Worm (Caenorhabditis elegans): Measurements from ENCODE around the gene twk-36.
A peak's percentile ranks its signal among the peaks of the same experiment; 100 is the strongest.

The twk-36 gene

ce11 chrV:17728336-17728735 is 18.5 kb downstream of the twk-36 start:
- TF ChIP-seq lsy-2 (tag; optimal IDR thresholded peaks at IDR 0.05) = no peak

ce11 chrV:17724704-17725103 is 22.2 kb downstream of the twk-36 start, which contains the start of gene fat-5:
Gene fat-5, plus strand, starts transcription at chrV:17725004.
- TF ChIP-seq dpl-1 (GFP tag; optimal IDR thresholded peaks at IDR 0.05) (no peak), zip-4 (GFP tag; optimal IDR thresholded peaks at IDR 0.05) (no peak), ces-1 (GFP tag; optimal IDR thresholded peaks at IDR 0.05) (no peak), lir-3 (tag; optimal IDR thresholded peaks at IDR 0.05; ENCODE audit: poor library complexity) (no peak), ztf-4 (tag; optimal IDR thresholded peaks at IDR 0.05) (no peak), pqm-1 (tag; optimal IDR thresholded peaks at IDR 0.05) (no peak), sox-4 (tag; optimal IDR thresholded peaks at IDR 0.05) (no peak), elt-3 (tag; optimal IDR thresholded peaks at IDR 0.05) (no peak), nhr-85 (tag) (no peak), nhr-47 (tag; optimal IDR thresholded peaks at IDR 0.05) (no peak), F16B12.6 (tag; optimal IDR thresholded peaks at IDR 0.05) (no peak)

- no peak for TF ChIP-seq mef-2 (tag; optimal IDR thresholded peaks at IDR 0.05)
- TF ChIP-seq xbp-1 (tag; optimal IDR thresholded peaks at IDR 0.05) = no peak
- no peak for TF ChIP-seq mep-1 (tag; optimal IDR thresholded peaks at IDR 0.05)
- no peak for TF ChIP-seq ceh-88 (GFP tag; IDR thresholded peaks at IDR 0.05)
- no peak for TF ChIP-seq snu-23 (GFP tag; optimal IDR thresholded peaks at IDR 0.05)
- TF ChIP-seq zag-1 (tag; optimal IDR thresholded peaks at IDR 0.05) = no peak
- no peak for TF ChIP-seq fkh-10 (GFP tag; optimal IDR thresholded peaks at IDR 0.05)
- TF ChIP-seq aly-2 (tag; optimal IDR thresholded peaks at IDR 0.05) = no peak
- TF ChIP-seq efl-3 (GFP tag; optimal IDR thresholded peaks at IDR 0.05) = no peak
- no peak for TF ChIP-seq egl-27 (tag; optimal IDR thresholded peaks at IDR 0.05)
- TF ChIP-seq lsy-2 (tag; optimal IDR thresholded peaks at IDR 0.05) = no peak
- TF ChIP-seq ceh-82 (tag; optimal IDR thresholded peaks at IDR 0.05) = no peak
- no peak for TF ChIP-seq nhr-84 (tag; optimal IDR thresholded peaks at IDR 0.05)
- TF ChIP-seq mab-9 (GFP tag; IDR thresholded peaks at IDR 0.05) = no peak
- TF ChIP-seq hpl-2 (GFP tag; optimal IDR thresholded peaks at IDR 0.05) = no peak
- TF ChIP-seq ceh-63 (GFP tag; optimal IDR thresholded peaks at IDR 0.05) = no peak
- TF ChIP-seq lin-14 (GFP tag; optimal IDR thresholded peaks at IDR 0.05) = peak; percentile 19
- no peak for TF ChIP-seq unc-30 (tag; optimal IDR thresholded peaks at IDR 0.05)
- TF ChIP-seq nhr-20 (tag; optimal IDR thresholded peaks at IDR 0.05) = peak; percentile 17
- TF ChIP-seq F16B12.6 (tag; optimal IDR thresholded peaks at IDR 0.05) = no peak
- no peak for TF ChIP-seq nhr-76 (tag; optimal IDR thresholded peaks at IDR 0.05)
- peak; percentile 49 for TF ChIP-seq blmp-1 (tag; optimal IDR thresholded peaks at IDR 0.05)
- no peak for TF ChIP-seq pax-3 (tag; optimal IDR thresholded peaks at IDR 0.05)
- TF ChIP-seq egl-13 (tag; optimal IDR thresholded peaks at IDR 0.05) = no peak
- no peak for TF ChIP-seq vab-15 (tag; optimal IDR thresholded peaks at IDR 0.05)
- TF ChIP-seq sox-4 (tag; optimal IDR thresholded peaks at IDR 0.05) = no peak
- no peak for TF ChIP-seq nhr-71 (tag; optimal IDR thresholded peaks at IDR 0.05)
- no peak for TF ChIP-seq unc-86 (tag; optimal IDR thresholded peaks at IDR 0.05)
- TF ChIP-seq pqm-1 (tag; optimal IDR thresholded peaks at IDR 0.05) = no peak
- TF ChIP-seq elt-3 (tag; optimal IDR thresholded peaks at IDR 0.05) = peak in 2 of 6 experiments; percentile 4 to 19
- no peak for TF ChIP-seq isw-1 (GFP tag; IDR thresholded peaks at IDR 0.05)
- no peak for TF ChIP-seq zip-4 (GFP tag; optimal IDR thresholded peaks at IDR 0.05)
- TF ChIP-seq nhr-12 (tag; optimal IDR thresholded peaks at IDR 0.05) = no peak
- TF ChIP-seq nhr-28 (tag; optimal IDR thresholded peaks at IDR 0.05) = no peak
- TF ChIP-seq nhr-19 (GFP tag; conservative IDR thresholded peaks at IDR 0.05) = peak; percentile 73
- no peak for TF ChIP-seq fos-1 (tag; optimal IDR thresholded peaks at IDR 0.05)
- no peak for TF ChIP-seq ama-1 (optimal IDR thresholded peaks at IDR 0.05)
- no peak for TF ChIP-seq ceh-90 (tag; optimal IDR thresholded peaks at IDR 0.05)
- no peak for TF ChIP-seq fkh-4 (tag; optimal IDR thresholded peaks at IDR 0.05; ENCODE audit: borderline replicate concordance)
- no peak for TF ChIP-seq lir-3 (tag; optimal IDR thresholded peaks at IDR 0.05; ENCODE audit: poor library complexity)
- no peak for TF ChIP-seq lin-15B (tag; optimal IDR thresholded peaks at IDR 0.05)
- no peak for TF ChIP-seq unc-62 (GFP tag; optimal IDR thresholded peaks at IDR 0.05)
- no peak for TF ChIP-seq lin-39 (tag; optimal IDR thresholded peaks at IDR 0.05)
These were observed 23.6 kb downstream of the twk-36 start for ce11 chrV:17723142-17723781.
